Fruit fly (Drosophila melanogaster) whole organism, adult: Measurements from ENCODE around the gene BORCS5.

Experiments used
- CG11617 ChIP-seq: fragments of 200-800 bp; sonication (Bioruptor generic); optimal IDR thresholded peaks from 2 replicates; lab custom pipeline; 2017; ENCODE audit warnings: mild to moderate bottlenecking, missing biosample characterization, missing genetic modification reagents, missing genetic modification characterization
- CG12768 ChIP-seq: fragments of 200-800 bp; sonication (Bioruptor generic); optimal IDR thresholded peaks from 2 replicates; lab custom pipeline; 2017; ENCODE audit warnings: missing biosample characterization, missing genetic modification characterization, mild to moderate bottlenecking, moderate library complexity, missing genetic modification reagents
- CG14711 ChIP-seq: fragments of 200-800 bp; sonication (Bioruptor generic); optimal IDR thresholded peaks from 2 replicates; lab custom pipeline; 2018; ENCODE audit warnings: missing biosample characterization, mild to moderate bottlenecking, missing genetic modification characterization, moderate library complexity
- CG1620 ChIP-seq: fragments of 200-800 bp; sonication (Bioruptor generic); optimal IDR thresholded peaks from 2 replicates; lab custom pipeline; 2016; ENCODE audit warnings: missing biosample characterization, missing genetic modification characterization
- CG33017 ChIP-seq: fragments of 200-800 bp; sonication (Bioruptor generic); optimal IDR thresholded peaks from 2 replicates; lab custom pipeline; 2018; ENCODE audit warnings: missing biosample characterization, mild to moderate bottlenecking, missing genetic modification characterization, moderate library complexity
- CG5204 ChIP-seq: fragments of 200-800 bp; sonication (Bioruptor generic); optimal IDR thresholded peaks from 2 replicates; lab custom pipeline; 2016; ENCODE audit warnings: missing biosample characterization, missing genetic modification characterization
- CG7045 ChIP-seq: fragments of 200-800 bp; sonication (Bioruptor generic); optimal IDR thresholded peaks from 2 replicates; lab custom pipeline; 2017; ENCODE audit warnings: missing biosample characterization, mild to moderate bottlenecking, missing genetic modification characterization
- CG7101 ChIP-seq: fragments of 200-800 bp; sonication (Bioruptor generic); optimal IDR thresholded peaks from 2 replicates; lab custom pipeline; 2018; ENCODE audit warnings: missing biosample characterization, mild to moderate bottlenecking, missing genetic modification characterization, moderate library complexity
- Clk ChIP-seq: fragments of 200-800 bp; sonication (Bioruptor generic); optimal IDR thresholded peaks from 2 replicates; lab custom pipeline; 2017; ENCODE audit warnings: missing biosample characterization, missing genetic modification characterization
- Crg-1 ChIP-seq: fragments of 200-800 bp; sonication (Bioruptor generic); optimal IDR thresholded peaks from 2 replicates; lab custom pipeline; 2016; ENCODE audit warnings: missing biosample characterization, missing genetic modification characterization
- Hr96 ChIP-seq: fragments of 200-800 bp; sonication (Bioruptor generic); optimal IDR thresholded peaks from 2 replicates; lab custom pipeline; 2016; ENCODE audit warnings: missing biosample characterization, missing genetic modification characterization
- Mnt ChIP-seq: fragments of 200-800 bp; sonication (Bioruptor generic); optimal IDR thresholded peaks from 2 replicates; lab custom pipeline; 2016; ENCODE audit warnings: missing biosample characterization, mild to moderate bottlenecking, missing genetic modification characterization
- bab1 ChIP-seq: fragments of 200-800 bp; sonication (Bioruptor generic); optimal IDR thresholded peaks from 3 replicates; lab custom pipeline; 2019; ENCODE audit warnings: missing biosample characterization, mild to moderate bottlenecking, missing genetic modification characterization, moderate library complexity
- cic ChIP-seq: fragments of 200-800 bp; sonication (Bioruptor generic); optimal IDR thresholded peaks from 2 replicates; lab custom pipeline; 2017; ENCODE audit warnings: missing biosample characterization, mild to moderate bottlenecking, missing genetic modification characterization, moderate library complexity
- cnc ChIP-seq, 2 experiments: fragments of >200 bp; optimal IDR thresholded peaks; 2 replicates each; lab custom pipeline; 2017
- kay ChIP-seq: fragments of 200-800 bp; sonication (Bioruptor generic); peaks from one replicate; lab custom pipeline; 2016; ENCODE audit warnings: missing biosample characterization, missing genetic modification characterization, borderline replicate concordance
- ovo ChIP-seq: fragments of 200-800 bp; sonication (Bioruptor generic); optimal IDR thresholded peaks from 2 replicates; lab custom pipeline; 2016; ENCODE audit warnings: missing biosample characterization, missing genetic modification characterization
- pad ChIP-seq: fragments of 200-800 bp; sonication (Bioruptor generic); optimal IDR thresholded peaks from 3 replicates; lab custom pipeline; 2017; ENCODE audit warnings: missing biosample characterization, missing genetic modification characterization, mild to moderate bottlenecking, moderate library complexity, missing genetic modification reagents
- tj ChIP-seq: fragments of 200-800 bp; sonication (Bioruptor generic); optimal IDR thresholded peaks from 3 replicates; lab custom pipeline; 2017; ENCODE audit warnings: missing biosample characterization, mild to moderate bottlenecking, missing genetic modification characterization, moderate library complexity
- toe ChIP-seq: fragments of 200-800 bp; sonication (Bioruptor generic); optimal IDR thresholded peaks from 2 replicates; lab custom pipeline; 2016; ENCODE audit warnings: missing biosample characterization, missing genetic modification characterization

The BORCS5 gene

dm6 chrX:11868866-11869265 is 3.7 kb downstream of the BORCS5 start, which contains the start of the genes Nrd1 and CG1847:
Gene Nrd1, minus strand, starts transcription at chrX:11868893.
Gene CG1847, plus strand, starts transcription at chrX:11869170.
- TF ChIP-seq cnc (optimal IDR thresholded peaks at IDR 0.05; lab: Kevin White, UChicago): no peak
- TF ChIP-seq kay (GFP tag; lab: Kevin White, UChicago): no peak
- no peak for TF ChIP-seq Hr96
- TF ChIP-seq CG7101: no peak
- TF ChIP-seq CG12768: no peak
- TF ChIP-seq pad: no peak
- TF ChIP-seq Mnt: no peak
- TF ChIP-seq bab1 (GFP tag; lab: Kevin White, UChicago): no peak
- no peak for TF ChIP-seq tj (GFP tag; lab: Kevin White, UChicago)
- no peak for TF ChIP-seq ovo (GFP tag; lab: Kevin White, UChicago)
- TF ChIP-seq CG1620 (GFP tag; lab: Kevin White, UChicago): no peak
- no peak for TF ChIP-seq Clk (GFP tag; lab: Kevin White, UChicago)
- TF ChIP-seq CG11617: no peak
- TF ChIP-seq CG33017: no peak
- no peak for TF ChIP-seq cic (GFP tag; lab: Kevin White, UChicago)

dm6 chrX:11858439-11858813 is 14.2 kb downstream of the BORCS5 start:
- no peak for TF ChIP-seq CG1620 (GFP tag; lab: Kevin White, UChicago)
- no peak for TF ChIP-seq cnc (optimal IDR thresholded peaks at IDR 0.05; lab: Kevin White, UChicago)
- TF ChIP-seq toe (GFP tag; lab: Kevin White, UChicago): no peak
- no peak for TF ChIP-seq cic (GFP tag; lab: Kevin White, UChicago)
- no peak for TF ChIP-seq CG11617
- TF ChIP-seq CG7045 (GFP tag; lab: Kevin White, UChicago): no peak
- no peak for TF ChIP-seq CG12768
- TF ChIP-seq tj (GFP tag; lab: Kevin White, UChicago): no peak
- TF ChIP-seq Clk (GFP tag; lab: Kevin White, UChicago): no peak
- no peak for TF ChIP-seq CG7101
- no peak for TF ChIP-seq CG5204 (GFP tag; lab: Kevin White, UChicago)
- TF ChIP-seq bab1 (GFP tag; lab: Kevin White, UChicago): no peak
- no peak for TF ChIP-seq Mnt
- no peak for TF ChIP-seq CG14711 (tag; lab: Kevin White, UChicago)
- TF ChIP-seq Hr96: no peak
- TF ChIP-seq CG33017: no peak
- no peak for TF ChIP-seq pad
- no peak for TF ChIP-seq ovo (GFP tag; lab: Kevin White, UChicago)
- TF ChIP-seq Crg-1 (GFP tag; lab: Kevin White, UChicago): no peak

dm6 chrX:11857522-11858438 is 14.8 kb downstream of the BORCS5 start:
- TF ChIP-seq CG1620 (GFP tag; lab: Kevin White, UChicago): peak; percentile 29
- TF ChIP-seq CG11617: peak; percentile 36
- peak; percentile 3 for TF ChIP-seq Crg-1 (GFP tag; lab: Kevin White, UChicago)
- TF ChIP-seq CG14711 (tag; lab: Kevin White, UChicago): peak; percentile 70
- TF ChIP-seq CG7101: peak; percentile 48
- TF ChIP-seq cic (GFP tag; lab: Kevin White, UChicago): no peak
- peak; percentile 19 for TF ChIP-seq tj (GFP tag; lab: Kevin White, UChicago)
- TF ChIP-seq ovo (GFP tag; lab: Kevin White, UChicago): no peak
- TF ChIP-seq toe (GFP tag; lab: Kevin White, UChicago): no peak
- no peak for TF ChIP-seq Hr96
- no peak for TF ChIP-seq pad
- TF ChIP-seq CG5204 (GFP tag; lab: Kevin White, UChicago): no peak
- TF ChIP-seq Mnt: peak; percentile 11
- TF ChIP-seq kay (GFP tag; lab: Kevin White, UChicago): no peak
- TF ChIP-seq CG7045 (GFP tag; lab: Kevin White, UChicago): no peak
- peak; percentile 97 for TF ChIP-seq bab1 (GFP tag; lab: Kevin White, UChicago)

dm6 chrX:11856867-11857266 is 15.7 kb downstream of the BORCS5 start:
- TF ChIP-seq CG14711 (tag; lab: Kevin White, UChicago) (no peak), CG11617 (no peak), CG33017 (no peak), CG7045 (GFP tag; lab: Kevin White, UChicago) (no peak), Crg-1 (GFP tag; lab: Kevin White, UChicago) (no peak), CG12768 (no peak), CG5204 (GFP tag; lab: Kevin White, UChicago) (no peak), CG7101 (no peak), pad (no peak), cnc (optimal IDR thresholded peaks at IDR 0.05; lab: Kevin White, UChicago) (no peak), kay (GFP tag; lab: Kevin White, UChicago) (no peak), tj (GFP tag; lab: Kevin White, UChicago) (no peak), Mnt (no peak), CG1620 (GFP tag; lab: Kevin White, UChicago) (no peak), cic (GFP tag; lab: Kevin White, UChicago) (no peak), Hr96 (no peak), bab1 (GFP tag; lab: Kevin White, UChicago) (no peak)

dm6 chrX:11855950-11856349 is 16.6 kb downstream of the BORCS5 start:
- no peak for TF ChIP-seq cnc (optimal IDR thresholded peaks at IDR 0.05; lab: Kevin White, UChicago)
- TF ChIP-seq CG7045 (GFP tag; lab: Kevin White, UChicago): no peak
- TF ChIP-seq cic (GFP tag; lab: Kevin White, UChicago): no peak
- TF ChIP-seq Crg-1 (GFP tag; lab: Kevin White, UChicago): no peak
- TF ChIP-seq CG7101: no peak
- no peak for TF ChIP-seq Hr96
